Fruit fly (Drosophila melanogaster): ENCODE measurements around the gene CG11837.

- TF ChIP-seq CG8478 (optimal IDR thresholded peaks at IDR 0.05) (no peak), CTCF (optimal IDR thresholded peaks at IDR 0.05) (no peak)
Measured at dm6 chr3R:29098022-29098421, 48.7 kb downstream of the CG11837 start.
